Fruit fly (Drosophila melanogaster) whole organism, prepupa: ENCODE data around the gene CG5639.

Source experiments
- Blimp-1 ChIP-seq: fragments of 200-800 bp; sonication (Bioruptor generic); optimal IDR thresholded peaks from 3 replicates; lab custom pipeline; 2017; ENCODE audit warnings: missing biosample characterization, missing genetic modification characterization, mild to moderate bottlenecking, moderate library complexity, missing genetic modification reagents
- CG10631 ChIP-seq: fragments of 200-800 bp; sonication (Bioruptor generic); optimal IDR thresholded peaks from 2 replicates; lab custom pipeline; 2016; ENCODE audit warnings: missing biosample characterization, missing genetic modification characterization
- CG15336 ChIP-seq: fragments of 200-800 bp; sonication (Bioruptor generic); IDR thresholded peaks from 2 replicates; pipeline ENCODE4 v1.3.6; 2022; ENCODE audit warnings: missing biosample characterization, missing genetic modification characterization
- CG16779 ChIP-seq: fragments of 200-800 bp; sonication (Bioruptor generic); optimal IDR thresholded peaks from 3 replicates; lab custom pipeline; 2017; ENCODE audit warnings: missing biosample characterization, mild to moderate bottlenecking, missing genetic modification characterization
- CG3919 ChIP-seq: fragments of 200-800 bp; sonication (Bioruptor generic); optimal IDR thresholded peaks from 3 replicates; lab custom pipeline; 2016; ENCODE audit warnings: missing biosample characterization, missing genetic modification characterization
- CG6163 ChIP-seq: fragments of 200-800 bp; sonication (Bioruptor generic); IDR thresholded peaks from 3 replicates; pipeline ENCODE4 v1.3.6; 2022; ENCODE audit warnings: missing biosample characterization, missing genetic modification characterization
- CG8319 ChIP-seq: fragments of 200-800 bp; sonication (Bioruptor generic); optimal IDR thresholded peaks from 3 replicates; lab custom pipeline; 2016; ENCODE audit warnings: missing biosample characterization, missing genetic modification characterization
- Sox102F ChIP-seq: fragments of 200-800 bp; sonication (Bioruptor generic); optimal IDR thresholded peaks from 2 replicates; lab custom pipeline; 2016; ENCODE audit warnings: missing biosample characterization, mild to moderate bottlenecking, missing genetic modification characterization
- Sox14 ChIP-seq: fragments of 200-800 bp; sonication (Bioruptor generic); optimal IDR thresholded peaks from 3 replicates; lab custom pipeline; 2016; ENCODE audit warnings: missing biosample characterization, missing genetic modification characterization
- dac ChIP-seq: fragments of 200-800 bp; sonication (Bioruptor generic); optimal IDR thresholded peaks from 2 replicates; lab custom pipeline; 2017; ENCODE audit warnings: missing biosample characterization, mild to moderate bottlenecking, missing genetic modification characterization
- esn ChIP-seq: fragments of 200-800 bp; sonication (Bioruptor generic); optimal IDR thresholded peaks from 2 replicates; lab custom pipeline; 2016; ENCODE audit warnings: missing biosample characterization, mild to moderate bottlenecking, missing genetic modification characterization, moderate library complexity
- spab ChIP-seq: fragments of 200-800 bp; sonication (Bioruptor generic); optimal IDR thresholded peaks from 2 replicates; lab custom pipeline; 2017; ENCODE audit warnings: missing biosample characterization, mild to moderate bottlenecking, missing genetic modification characterization, missing genetic modification reagents
- topi ChIP-seq: fragments of 200-800 bp; sonication (Bioruptor generic); optimal IDR thresholded peaks from 3 replicates; lab custom pipeline; 2016; ENCODE audit warnings: missing biosample characterization, missing genetic modification characterization
- vri ChIP-seq: fragments of 200-800 bp; sonication (Bioruptor generic); optimal IDR thresholded peaks from 3 replicates; lab custom pipeline; 2016; ENCODE audit warnings: missing biosample characterization, mild to moderate bottlenecking, missing genetic modification characterization

dm6 chr3R:27608000-27608399, 12.1 kb upstream of the CG5639 start:
- TF ChIP-seq spab (GFP tag; lab: Kevin White, UChicago), result no peak
- no peak for TF ChIP-seq Sox14 (GFP tag; lab: Kevin White, UChicago)
- no peak for TF ChIP-seq Blimp-1 (GFP tag; lab: Kevin White, UChicago)
- TF ChIP-seq CG6163 (GFP tag; lab: Robert Waterston, UW), result 0 out of 3 replicates have a peak, but pooled peaks have one; percentile 45
- TF ChIP-seq Sox102F (GFP tag; lab: Kevin White, UChicago), result no peak
- no peak for TF ChIP-seq topi (GFP tag; lab: Kevin White, UChicago)
- TF ChIP-seq CG10631 (GFP tag; lab: Kevin White, UChicago), result no peak
- TF ChIP-seq CG15336 (GFP tag; lab: Robert Waterston, UW), result no peak
- TF ChIP-seq esn (GFP tag; lab: Kevin White, UChicago), result no peak
- TF ChIP-seq vri (GFP tag; lab: Kevin White, UChicago), result no peak
- TF ChIP-seq CG3919 (GFP tag; lab: Kevin White, UChicago), result no peak
- no peak for TF ChIP-seq dac
- TF ChIP-seq CG8319 (GFP tag; lab: Kevin White, UChicago), result no peak
- TF ChIP-seq CG16779, result no peak
